Fruit fly (Drosophila melanogaster) whole organism, embryonic: Measurements from ENCODE around the gene Glg1.

ENCODE experiments used
- Atf6 ChIP-seq: fragments of 200-800 bp; sonication (Bioruptor generic); IDR thresholded peaks from 2 replicates; pipeline ENCODE4 v1.3.6; 2022; ENCODE audit warnings: missing biosample characterization, missing genetic modification characterization
- CG10321 ChIP-seq: fragments of 200-800 bp; sonication (Bioruptor generic); IDR thresholded peaks from 2 replicates; pipeline ENCODE4 v1.3.6; 2022; ENCODE audit warnings: missing biosample characterization, missing genetic modification characterization
- CG12071 ChIP-seq: fragments of 200-800 bp; sonication (Bioruptor generic); optimal IDR thresholded peaks from 3 replicates; lab custom pipeline; 2018; ENCODE audit warnings: missing biosample characterization, mild to moderate bottlenecking, missing genetic modification characterization
- CG14441 ChIP-seq: fragments of 200-800 bp; sonication (Bioruptor generic); IDR thresholded peaks from 2 replicates; pipeline ENCODE4 v1.3.6; 2022; ENCODE audit warnings: missing biosample characterization, missing genetic modification characterization
- CG15011 ChIP-seq: fragments of 200-800 bp; sonication (Bioruptor generic); optimal IDR thresholded peaks from 3 replicates; lab custom pipeline; 2018; ENCODE audit warnings: missing biosample characterization, mild to moderate bottlenecking, missing genetic modification characterization
- CG15269 ChIP-seq: fragments of 200-800 bp; sonication (Bioruptor generic); optimal IDR thresholded peaks from 2 replicates; lab custom pipeline; 2018; ENCODE audit warnings: missing biosample characterization, mild to moderate bottlenecking, missing genetic modification characterization, moderate library complexity
- CG15514 ChIP-seq: fragments of 200-800 bp; sonication (Bioruptor generic); optimal IDR thresholded peaks from 3 replicates; lab custom pipeline; 2017; ENCODE audit warnings: missing biosample characterization, missing genetic modification characterization, mild to moderate bottlenecking, moderate library complexity, missing genetic modification reagents
- CG16779 ChIP-seq: fragments of 200-800 bp; sonication (Bioruptor generic); IDR thresholded peaks from 2 replicates; pipeline ENCODE4 v1.3.6; 2022; ENCODE audit warnings: missing biosample characterization, missing genetic modification characterization
- CG16813 ChIP-seq: fragments of 200-800 bp; sonication (Bioruptor generic); IDR thresholded peaks from 3 replicates; pipeline ENCODE4 v1.3.6; 2022; ENCODE audit warnings: missing biosample characterization, missing genetic modification characterization; ENCODE audit not compliant: partially characterized antibody
- CG17361 ChIP-seq: fragments of 200-800 bp; sonication (Bioruptor generic); IDR thresholded peaks from 3 replicates; pipeline ENCODE4 v1.3.6; 2022; ENCODE audit warnings: missing biosample characterization, missing genetic modification characterization
- CG1832 ChIP-seq: fragments of 200-800 bp; sonication (Bioruptor generic); optimal IDR thresholded peaks from 2 replicates; lab custom pipeline; 2017; ENCODE audit warnings: missing biosample characterization, mild to moderate bottlenecking, missing genetic modification characterization, inconsistent platforms
- CG18476 ChIP-seq: fragments of 200-800 bp; sonication (Bioruptor generic); optimal IDR thresholded peaks from 2 replicates; lab custom pipeline; 2016; ENCODE audit warnings: missing biosample characterization, mild to moderate bottlenecking, missing genetic modification characterization
- CG2889 ChIP-seq: fragments of 200-800 bp; sonication (Bioruptor generic); IDR thresholded peaks from 3 replicates; pipeline ENCODE4 v1.3.6; 2022; ENCODE audit warnings: missing biosample characterization, missing genetic modification characterization
- CG33213 ChIP-seq: fragments of 200-800 bp; sonication (Bioruptor generic); optimal IDR thresholded peaks from 3 replicates; lab custom pipeline; 2016; ENCODE audit warnings: missing biosample characterization, missing genetic modification characterization
- CG4424 ChIP-seq: fragments of 200-800 bp; sonication (Bioruptor generic); optimal IDR thresholded peaks from 3 replicates; lab custom pipeline; 2016; ENCODE audit warnings: missing biosample characterization, missing genetic modification characterization
- CG6683 ChIP-seq: fragments of 200-800 bp; sonication (Bioruptor generic); optimal IDR thresholded peaks from 2 replicates; lab custom pipeline; 2017; ENCODE audit warnings: missing biosample characterization, mild to moderate bottlenecking, missing genetic modification characterization, missing genetic modification reagents
- CG7372 ChIP-seq: fragments of 200-800 bp; sonication (Bioruptor generic); IDR thresholded peaks from 2 replicates; pipeline ENCODE4 v1.3.6; 2022; ENCODE audit warnings: missing biosample characterization, missing genetic modification characterization
- CG7745 ChIP-seq: fragments of 200-800 bp; sonication (Bioruptor generic); optimal IDR thresholded peaks from 2 replicates; lab custom pipeline; 2018; ENCODE audit warnings: missing biosample characterization, mild to moderate bottlenecking, missing genetic modification characterization, moderate library complexity
- CG8388 ChIP-seq: fragments of 200-800 bp; sonication (Bioruptor generic); optimal IDR thresholded peaks from 2 replicates; lab custom pipeline; 2019; ENCODE audit warnings: missing biosample characterization, mild to moderate bottlenecking, missing genetic modification characterization, moderate library complexity
- CG9727 ChIP-seq: fragments of 200-800 bp; sonication (Bioruptor generic); optimal IDR thresholded peaks from 3 replicates; lab custom pipeline; 2017; ENCODE audit warnings: missing biosample characterization, mild to moderate bottlenecking, missing genetic modification characterization
- CG9797 ChIP-seq: fragments of 200-800 bp; sonication (Bioruptor generic); optimal IDR thresholded peaks from 3 replicates; lab custom pipeline; 2018; ENCODE audit warnings: missing biosample characterization, mild to moderate bottlenecking, missing genetic modification characterization
- ERR ChIP-seq: fragments of 200-800 bp; sonication (Bioruptor generic); optimal IDR thresholded peaks from 2 replicates; lab custom pipeline; 2016; ENCODE audit warnings: missing biosample characterization, missing genetic modification characterization
- Fer1 ChIP-seq: fragments of 200-800 bp; sonication (Bioruptor generic); optimal IDR thresholded peaks from 2 replicates; lab custom pipeline; 2017; ENCODE audit warnings: missing biosample characterization, mild to moderate bottlenecking, missing genetic modification characterization
- Gug ChIP-seq: fragments of 200-800 bp; sonication (Bioruptor generic); IDR thresholded peaks from 4 replicates; pipeline ENCODE4 v1.3.6; 2022; ENCODE audit warnings: missing biosample characterization, missing genetic modification characterization
- HLHmδ ChIP-seq: fragments of 200-800 bp; sonication (Bioruptor generic); optimal IDR thresholded peaks from 2 replicates; lab custom pipeline; 2018; ENCODE audit warnings: missing biosample characterization, mild to moderate bottlenecking, missing genetic modification characterization, moderate library complexity
- Hr51 ChIP-seq, 2 experiments: fragments of 200-800 bp; sonication (Bioruptor generic); optimal IDR thresholded peaks; 2 replicates in 1 of 2; 3 replicates in 1 of 2; lab custom pipeline; 2016 to 2018; ENCODE audit warnings: missing biosample characterization in 2 of 2, missing genetic modification characterization in 2 of 2, mild to moderate bottlenecking in 1 of 2, moderate library complexity in 1 of 2
- MBD-R2 ChIP-seq: fragments of 200-800 bp; sonication (Bioruptor generic); IDR thresholded peaks from 2 replicates; pipeline ENCODE4 v1.3.6; 2022; ENCODE audit warnings: missing biosample characterization, missing genetic modification characterization
- Meics ChIP-seq: fragments of 200-800 bp; sonication (Bioruptor generic); optimal IDR thresholded peaks from 2 replicates; lab custom pipeline; 2017; ENCODE audit warnings: missing biosample characterization, mild to moderate bottlenecking, missing genetic modification characterization
- PHDP ChIP-seq: fragments of 200-800 bp; sonication (Bioruptor generic); optimal IDR thresholded peaks from 3 replicates; lab custom pipeline; 2018; ENCODE audit warnings: missing biosample characterization, mild to moderate bottlenecking, missing genetic modification characterization, moderate library complexity
- Pdp1 ChIP-seq, 2 experiments: fragments of 200-800 bp; sonication (Bioruptor generic); optimal IDR thresholded peaks; 3 replicates each; lab custom pipeline; 2016; ENCODE audit warnings: missing biosample characterization in 2 of 2, missing genetic modification characterization in 2 of 2, mild to moderate bottlenecking in 1 of 2, moderate library complexity in 1 of 2
- Ravus ChIP-seq: fragments of 200-800 bp; sonication (Bioruptor generic); IDR thresholded peaks from 2 replicates; pipeline ENCODE4 v1.3.6; 2022; ENCODE audit warnings: missing biosample characterization, missing genetic modification characterization
- Scr ChIP-seq: fragments of 200-800 bp; sonication (Bioruptor generic); IDR thresholded peaks from 2 replicates; pipeline ENCODE4 v1.3.6; 2022; ENCODE audit warnings: missing biosample characterization, missing genetic modification characterization; ENCODE audit not compliant: partially characterized antibody
- Usf ChIP-seq: fragments of 200-800 bp; sonication (Bioruptor generic); optimal IDR thresholded peaks from 2 replicates; lab custom pipeline; 2017; ENCODE audit warnings: missing genotype, missing biosample characterization, missing genetic modification characterization
- amos ChIP-seq: fragments of 200-800 bp; sonication (Bioruptor generic); IDR thresholded peaks from 2 replicates; pipeline ENCODE4 v1.3.6; 2022; ENCODE audit warnings: missing biosample characterization, missing genetic modification characterization; ENCODE audit not compliant: partially characterized antibody
- ara ChIP-seq: fragments of 200-800 bp; sonication (Bioruptor generic); IDR thresholded peaks from 2 replicates; pipeline ENCODE4 v1.3.6; 2022; ENCODE audit warnings: missing biosample characterization, missing genetic modification characterization
- btn ChIP-seq: fragments of 200-800 bp; sonication (Bioruptor generic); optimal IDR thresholded peaks from 2 replicates; lab custom pipeline; 2016; ENCODE audit warnings: missing biosample characterization, missing genetic modification characterization
- chn ChIP-seq: fragments of 200-800 bp; sonication (Bioruptor generic); optimal IDR thresholded peaks from 2 replicates; lab custom pipeline; 2016; ENCODE audit warnings: missing biosample characterization, missing genetic modification characterization
- crp ChIP-seq, 2 experiments: fragments of 200-800 bp; sonication (Bioruptor generic); optimal IDR thresholded peaks; 2 replicates in 1 of 2; 3 replicates in 1 of 2; lab custom pipeline; 2017; ENCODE audit warnings: missing biosample characterization in 2 of 2, missing genetic modification characterization in 2 of 2, mild to moderate bottlenecking in 1 of 2, moderate library complexity in 1 of 2
- disco-r ChIP-seq: fragments of 200-800 bp; sonication (Bioruptor generic); optimal IDR thresholded peaks from 2 replicates; lab custom pipeline; 2016; ENCODE audit warnings: missing biosample characterization, missing genetic modification characterization
- emc ChIP-seq: fragments of 200-800 bp; sonication (Bioruptor generic); optimal IDR thresholded peaks from 2 replicates; lab custom pipeline; 2016; ENCODE audit warnings: missing biosample characterization, missing genetic modification characterization
- gfzf ChIP-seq: fragments of 200-800 bp; sonication (Bioruptor generic); optimal IDR thresholded peaks from 2 replicates; lab custom pipeline; 2016; ENCODE audit warnings: missing biosample characterization, mild to moderate bottlenecking, missing genetic modification characterization, moderate library complexity
- grn ChIP-seq: fragments of 200-800 bp; sonication (Bioruptor generic); optimal IDR thresholded peaks from 3 replicates; lab custom pipeline; 2017; ENCODE audit warnings: missing biosample characterization, missing genetic modification characterization
- jumu ChIP-seq: fragments of 200-800 bp; sonication (Bioruptor generic); optimal IDR thresholded peaks from 3 replicates; lab custom pipeline; 2016; ENCODE audit warnings: missing biosample characterization, missing genetic modification characterization
- lmd ChIP-seq: fragments of 200-800 bp; sonication (Bioruptor generic); IDR thresholded peaks from 2 replicates; pipeline ENCODE4 v1.3.6; 2022; ENCODE audit warnings: missing biosample characterization, missing genetic modification characterization
- mam ChIP-seq: fragments of 200-800 bp; sonication (Bioruptor generic); optimal IDR thresholded peaks from 3 replicates; lab custom pipeline; 2016; ENCODE audit warnings: missing biosample characterization, missing genetic modification characterization
- sima ChIP-seq: fragments of 200-800 bp; sonication (Bioruptor generic); optimal IDR thresholded peaks from 2 replicates; lab custom pipeline; 2016; ENCODE audit warnings: missing biosample characterization, missing genetic modification characterization
- sisA ChIP-seq: fragments of 200-800 bp; sonication (Bioruptor generic); IDR thresholded peaks from 2 replicates; pipeline ENCODE4 v1.3.6; 2022; ENCODE audit warnings: missing biosample characterization, missing genetic modification characterization
- so ChIP-seq: fragments of 200-800 bp; sonication (Bioruptor generic); IDR thresholded peaks from 3 replicates; pipeline ENCODE4 v1.3.6; 2022; ENCODE audit warnings: missing biosample characterization, missing genetic modification characterization
- tio ChIP-seq: fragments of 200-800 bp; sonication (Bioruptor generic); optimal IDR thresholded peaks from 2 replicates; lab custom pipeline; 2017; ENCODE audit warnings: missing biosample characterization, missing genetic modification characterization, inconsistent platforms
- tup ChIP-seq: fragments of 200-800 bp; sonication (Bioruptor generic); optimal IDR thresholded peaks from 2 replicates; lab custom pipeline; 2016; ENCODE audit warnings: missing biosample characterization, mild to moderate bottlenecking, missing genetic modification characterization, moderate library complexity
- vnd ChIP-seq: fragments of 200-800 bp; sonication (Bioruptor generic); IDR thresholded peaks from 3 replicates; pipeline ENCODE4 v1.3.6; 2022; ENCODE audit warnings: missing biosample characterization, missing genetic modification characterization; ENCODE audit not compliant: partially characterized antibody

The Glg1 gene

dm6 chr3L:21501928-21502327 is 5.4 kb downstream of the Glg1 start (continued):
- peak in 1 of 2 experiments; percentile 18 for TF ChIP-seq Pdp1 (GFP tag; optimal IDR thresholded peaks at IDR 0.05; lab: Kevin White, UChicago)
- no peak; the same call in 1 of the 2 replicates for TF ChIP-seq Ravus (GFP tag; lab: Robert Waterston, UW)
- TF ChIP-seq PHDP = no peak
- peak; percentile 26; the same call in 1 of the 2 replicates for TF ChIP-seq CG14441 (GFP tag; lab: Robert Waterston, UW)
- TF ChIP-seq so = 0 out of 3 replicates have a peak, but pooled peaks have one; percentile 8
- TF ChIP-seq sima (GFP tag; lab: Kevin White, UChicago) = no peak
- TF ChIP-seq tio (GFP tag; lab: Kevin White, UChicago) = no peak
- no peak for TF ChIP-seq Hr51 (GFP tag; optimal IDR thresholded peaks at IDR 0.05; lab: Kevin White, UChicago)
- no peak for TF ChIP-seq CG9727
- TF ChIP-seq CG2889 (GFP tag; lab: Robert Waterston, UW) = no peak
- TF ChIP-seq CG15011 (GFP tag; lab: Kevin White, UChicago) = no peak
- no peak for TF ChIP-seq sisA (GFP tag; lab: Robert Waterston, UW)
- no peak for TF ChIP-seq CG1832
- no peak for TF ChIP-seq CG17361 (GFP tag; lab: Robert Waterston, UW)
- TF ChIP-seq Gug = no peak
- TF ChIP-seq ara (GFP tag; lab: Robert Waterston, UW) = no peak
- TF ChIP-seq CG8388 (GFP tag; lab: Kevin White, UChicago) = no peak
- no peak for TF ChIP-seq chn (GFP tag; lab: Kevin White, UChicago)
- peak; percentile 18 for TF ChIP-seq CG15514 (GFP tag; lab: Kevin White, UChicago)
- no peak for TF ChIP-seq CG6683 (GFP tag; lab: Kevin White, UChicago)
- TF ChIP-seq CG7745 (tag; lab: Kevin White, UChicago) = no peak
- no peak for TF ChIP-seq gfzf (GFP tag; lab: Kevin White, UChicago)
- TF ChIP-seq Fer1 (GFP tag; lab: Kevin White, UChicago) = peak; percentile 2
- no peak for TF ChIP-seq jumu
- no peak for TF ChIP-seq CG7372 (GFP tag; lab: Robert Waterston, UW)
- TF ChIP-seq MBD-R2 (GFP tag; lab: Robert Waterston, UW) = no peak
- no peak for TF ChIP-seq Meics (GFP tag; lab: Kevin White, UChicago)
- no peak for TF ChIP-seq CG9797 (GFP tag; lab: Kevin White, UChicago)
- no peak for TF ChIP-seq Usf (GFP tag; lab: Kevin White, UChicago)
- no peak for TF ChIP-seq CG4424 (GFP tag; lab: Kevin White, UChicago)
- no peak for TF ChIP-seq HLHmδ (GFP tag; lab: Kevin White, UChicago)
- no peak for TF ChIP-seq CG10321 (GFP tag; lab: Robert Waterston, UW)
- no peak for TF ChIP-seq Scr
- TF ChIP-seq crp (GFP tag; optimal IDR thresholded peaks at IDR 0.05; lab: Kevin White, UChicago) = no peak
- TF ChIP-seq CG33213 = no peak
- peak; percentile 12 for TF ChIP-seq CG15269 (tag; lab: Kevin White, UChicago)
- peak; percentile 75 for TF ChIP-seq grn (GFP tag; lab: Kevin White, UChicago)
- no peak for TF ChIP-seq tup (GFP tag; lab: Kevin White, UChicago)
- TF ChIP-seq CG16813 = no peak
- TF ChIP-seq Atf6 (GFP tag; lab: Robert Waterston, UW) = 0 out of 2 replicates have a peak, but pooled peaks have one; percentile 36
- TF ChIP-seq CG12071 (GFP tag; lab: Kevin White, UChicago) = peak; percentile 3
- TF ChIP-seq CG16779 (GFP tag; lab: Robert Waterston, UW) = no peak
- TF ChIP-seq ERR (GFP tag; lab: Kevin White, UChicago) = no peak
- TF ChIP-seq emc (GFP tag; lab: Kevin White, UChicago) = no peak
- no peak for TF ChIP-seq CG18476
- no peak for TF ChIP-seq btn (GFP tag; lab: Kevin White, UChicago)
- TF ChIP-seq disco-r (GFP tag; lab: Kevin White, UChicago) = no peak
- TF ChIP-seq amos (GFP tag; lab: Robert Waterston, UW) = no peak
- TF ChIP-seq mam (GFP tag; lab: Kevin White, UChicago) = no peak
- no peak for TF ChIP-seq vnd (GFP tag; lab: Robert Waterston, UW)
- peak; percentile 38; the same call in 1 of the 2 replicates for TF ChIP-seq lmd (GFP tag; lab: Robert Waterston, UW)
